Fruit fly (Drosophila melanogaster) whole organism, embryonic: ENCODE data around the gene Arp3.

Experiments used
- Antp ChIP-seq: fragments of 200-800 bp; sonication (Bioruptor generic); optimal IDR thresholded peaks from 3 replicates; lab custom pipeline; 2016; ENCODE audit warnings: missing biosample characterization, missing genetic modification characterization
- CG1024 ChIP-seq: fragments of 200-800 bp; sonication (Bioruptor generic); IDR thresholded peaks from 2 replicates; pipeline ENCODE4 v1.3.6; 2022; ENCODE audit warnings: missing biosample characterization, missing genetic modification characterization
- CG11695 ChIP-seq: fragments of 200-800 bp; sonication (Bioruptor generic); IDR thresholded peaks from 3 replicates; pipeline ENCODE4 v1.3.6; 2022; ENCODE audit warnings: missing biosample characterization, missing genetic modification characterization
- CG12769 ChIP-seq: fragments of 200-800 bp; sonication (Bioruptor generic); optimal IDR thresholded peaks from 2 replicates; lab custom pipeline; 2019; ENCODE audit warnings: missing biosample characterization, mild to moderate bottlenecking, missing genetic modification characterization, moderate library complexity
- CG13296 ChIP-seq: fragments of 200-800 bp; sonication (Bioruptor generic); optimal IDR thresholded peaks from 3 replicates; lab custom pipeline; 2018; ENCODE audit warnings: missing biosample characterization, mild to moderate bottlenecking, missing genetic modification characterization
- CG13894 ChIP-seq: fragments of 200-800 bp; sonication (Bioruptor generic); optimal IDR thresholded peaks from 3 replicates; lab custom pipeline; 2018; ENCODE audit warnings: missing biosample characterization, mild to moderate bottlenecking, missing genetic modification characterization, moderate library complexity
- CG14050 ChIP-seq: fragments of 200-800 bp; sonication (Bioruptor generic); IDR thresholded peaks from 3 replicates; pipeline ENCODE4 v1.3.6; 2022; ENCODE audit warnings: missing biosample characterization, missing genetic modification characterization
- CG14710 ChIP-seq: fragments of 200-800 bp; sonication (Bioruptor generic); optimal IDR thresholded peaks from 3 replicates; lab custom pipeline; 2019; ENCODE audit warnings: missing biosample characterization, mild to moderate bottlenecking, missing genetic modification characterization, moderate library complexity
- CG15269 ChIP-seq: fragments of 200-800 bp; sonication (Bioruptor generic); optimal IDR thresholded peaks from 2 replicates; lab custom pipeline; 2018; ENCODE audit warnings: missing biosample characterization, mild to moderate bottlenecking, missing genetic modification characterization, moderate library complexity
- CG16863 ChIP-seq: fragments of 200-800 bp; sonication (Bioruptor generic); optimal IDR thresholded peaks from 3 replicates; lab custom pipeline; 2016; ENCODE audit warnings: missing biosample characterization, missing genetic modification characterization
- CG1792 ChIP-seq: fragments of 200-800 bp; sonication (Bioruptor generic); optimal IDR thresholded peaks from 2 replicates; lab custom pipeline; 2016; ENCODE audit warnings: missing biosample characterization, missing genetic modification characterization
- CG31224 ChIP-seq: fragments of 200-800 bp; sonication (Bioruptor generic); IDR thresholded peaks from 2 replicates; pipeline ENCODE4 v1.3.6; 2022; ENCODE audit warnings: missing biosample characterization, missing genetic modification characterization
- CG6175 ChIP-seq: fragments of 200-800 bp; sonication (Bioruptor generic); IDR thresholded peaks from 3 replicates; pipeline ENCODE4 v1.3.6; 2022; ENCODE audit warnings: missing biosample characterization, missing genetic modification characterization
- CG6254 ChIP-seq: fragments of 200-800 bp; sonication (Bioruptor generic); optimal IDR thresholded peaks from 3 replicates; lab custom pipeline; 2017; ENCODE audit warnings: mild to moderate bottlenecking, missing biosample characterization, missing genetic modification reagents, missing genetic modification characterization
- CG6689 ChIP-seq: fragments of 200-800 bp; sonication (Bioruptor generic); IDR thresholded peaks from 2 replicates; pipeline ENCODE4 v1.3.6; 2022; ENCODE audit warnings: missing biosample characterization, missing genetic modification characterization
- CG6813 ChIP-seq: fragments of 200-800 bp; sonication (Bioruptor generic); optimal IDR thresholded peaks from 2 replicates; lab custom pipeline; 2017; ENCODE audit warnings: missing biosample characterization, missing genetic modification characterization, mild to moderate bottlenecking, moderate library complexity, missing genetic modification reagents
- Camta ChIP-seq: fragments of 200-800 bp; sonication (Bioruptor generic); optimal IDR thresholded peaks from 2 replicates; lab custom pipeline; 2016; ENCODE audit warnings: missing biosample characterization, missing genetic modification characterization
- CrebB ChIP-seq: fragments of 200-800 bp; sonication (Bioruptor generic); optimal IDR thresholded peaks from 3 replicates; lab custom pipeline; 2018; ENCODE audit warnings: missing biosample characterization, mild to moderate bottlenecking, missing genetic modification characterization
- E2f2 ChIP-seq: fragments of 200-800 bp; sonication (Bioruptor generic); IDR thresholded peaks from 2 replicates; pipeline ENCODE4 v1.3.6; 2022; ENCODE audit warnings: missing biosample characterization, missing genetic modification characterization
- Ets65A ChIP-seq: fragments of 200-800 bp; sonication (Bioruptor generic); peaks from one replicate; lab custom pipeline; 2016; ENCODE audit warnings: missing biosample characterization, missing genetic modification characterization
- Fer1 ChIP-seq: fragments of 200-800 bp; sonication (Bioruptor generic); optimal IDR thresholded peaks from 2 replicates; lab custom pipeline; 2017; ENCODE audit warnings: missing biosample characterization, mild to moderate bottlenecking, missing genetic modification characterization
- Fer2 ChIP-seq: fragments of 200-800 bp; sonication (Bioruptor generic); optimal IDR thresholded peaks from 2 replicates; lab custom pipeline; 2018; ENCODE audit warnings: missing biosample characterization, mild to moderate bottlenecking, missing genetic modification characterization, moderate library complexity
- Gug ChIP-seq: fragments of 200-800 bp; sonication (Bioruptor generic); IDR thresholded peaks from 4 replicates; pipeline ENCODE4 v1.3.6; 2022; ENCODE audit warnings: missing biosample characterization, missing genetic modification characterization
- HHEX ChIP-seq: fragments of 200-800 bp; sonication (Bioruptor generic); optimal IDR thresholded peaks from 3 replicates; lab custom pipeline; 2017; ENCODE audit warnings: missing biosample characterization, mild to moderate bottlenecking, missing genetic modification characterization, missing genetic modification reagents
- Hand ChIP-seq: fragments of 200-800 bp; sonication (Bioruptor generic); optimal IDR thresholded peaks from 2 replicates; lab custom pipeline; 2017; ENCODE audit warnings: mild to moderate bottlenecking, missing biosample characterization, missing genetic modification reagents, missing genetic modification characterization
- Med ChIP-seq: fragments of 200-800 bp; sonication (Bioruptor generic); peaks from one replicate; lab custom pipeline; 2016; ENCODE audit warnings: missing biosample characterization, missing genetic modification characterization, mild to moderate bottlenecking, inconsistent platforms, moderate library complexity
- Oli ChIP-seq: fragments of 200-800 bp; sonication (Bioruptor generic); optimal IDR thresholded peaks from 2 replicates; lab custom pipeline; 2018; ENCODE audit warnings: missing biosample characterization, mild to moderate bottlenecking, missing genetic modification characterization, moderate library complexity
- Pdp1 ChIP-seq, 2 experiments: fragments of 200-800 bp; sonication (Bioruptor generic); optimal IDR thresholded peaks; 3 replicates each; lab custom pipeline; 2016; ENCODE audit warnings: missing biosample characterization in 2 of 2, missing genetic modification characterization in 2 of 2, mild to moderate bottlenecking in 1 of 2, moderate library complexity in 1 of 2
- Ravus ChIP-seq: fragments of 200-800 bp; sonication (Bioruptor generic); IDR thresholded peaks from 2 replicates; pipeline ENCODE4 v1.3.6; 2022; ENCODE audit warnings: missing biosample characterization, missing genetic modification characterization
- TFAM ChIP-seq: fragments of 200-800 bp; sonication (Bioruptor generic); optimal IDR thresholded peaks from 2 replicates; lab custom pipeline; 2017; ENCODE audit warnings: missing biosample characterization, missing genetic modification characterization, inconsistent platforms
- Vsx1 ChIP-seq: fragments of 200-800 bp; sonication (Bioruptor generic); optimal IDR thresholded peaks from 2 replicates; lab custom pipeline; 2017; ENCODE audit warnings: missing biosample characterization, mild to moderate bottlenecking, missing genetic modification characterization, missing genetic modification reagents
- Xrp1 ChIP-seq: fragments of 200-800 bp; sonication (Bioruptor generic); IDR thresholded peaks from 2 replicates; pipeline ENCODE4 v1.3.6; 2022; ENCODE audit warnings: missing biosample characterization, missing genetic modification characterization
- bowl ChIP-seq: fragments of 200-800 bp; sonication (Bioruptor generic); IDR thresholded peaks from 2 replicates; pipeline ENCODE4 v1.3.6; 2022; ENCODE audit warnings: missing biosample characterization, missing genetic modification characterization
- caup ChIP-seq: fragments of 200-800 bp; sonication (Bioruptor generic); optimal IDR thresholded peaks from 3 replicates; lab custom pipeline; 2017; ENCODE audit warnings: missing biosample characterization, mild to moderate bottlenecking, missing genetic modification characterization, moderate library complexity; ENCODE audit not compliant: severe bottlenecking
- chinmo ChIP-seq: fragments of 200-800 bp; sonication (Bioruptor generic); IDR thresholded peaks from 4 replicates; pipeline ENCODE4 v1.3.6; 2022; ENCODE audit warnings: missing biosample characterization, missing genetic modification characterization; ENCODE audit not compliant: partially characterized antibody
- chm ChIP-seq: fragments of 200-800 bp; sonication (Bioruptor generic); IDR thresholded peaks from 2 replicates; pipeline ENCODE4 v1.3.6; 2022; ENCODE audit warnings: missing biosample characterization, missing genetic modification characterization
- ci ChIP-seq: fragments of 200-800 bp; sonication (Bioruptor generic); IDR thresholded peaks from 3 replicates; pipeline ENCODE4 v1.3.6; 2022; ENCODE audit warnings: missing biosample characterization, missing genetic modification characterization
- crp ChIP-seq, 2 experiments: fragments of 200-800 bp; sonication (Bioruptor generic); optimal IDR thresholded peaks; 2 replicates in 1 of 2; 3 replicates in 1 of 2; lab custom pipeline; 2017; ENCODE audit warnings: missing biosample characterization in 2 of 2, missing genetic modification characterization in 2 of 2, mild to moderate bottlenecking in 1 of 2, moderate library complexity in 1 of 2
- disco-r ChIP-seq: fragments of 200-800 bp; sonication (Bioruptor generic); optimal IDR thresholded peaks from 2 replicates; lab custom pipeline; 2016; ENCODE audit warnings: missing biosample characterization, missing genetic modification characterization
- emc ChIP-seq: fragments of 200-800 bp; sonication (Bioruptor generic); optimal IDR thresholded peaks from 2 replicates; lab custom pipeline; 2016; ENCODE audit warnings: missing biosample characterization, missing genetic modification characterization
- esg ChIP-seq: fragments of 200-800 bp; sonication (Bioruptor generic); conservative IDR thresholded peaks from 2 replicates; pipeline ENCODE4 v1.3.6; 2022; ENCODE audit warnings: missing biosample characterization, missing genetic modification characterization
- fu2 ChIP-seq: fragments of 200-800 bp; sonication (Bioruptor generic); optimal IDR thresholded peaks from 2 replicates; lab custom pipeline; 2016; ENCODE audit warnings: missing biosample characterization, missing genetic modification characterization
- gfzf ChIP-seq: fragments of 200-800 bp; sonication (Bioruptor generic); optimal IDR thresholded peaks from 2 replicates; lab custom pipeline; 2016; ENCODE audit warnings: missing biosample characterization, mild to moderate bottlenecking, missing genetic modification characterization, moderate library complexity
- grau ChIP-seq: fragments of 200-800 bp; optimal IDR thresholded peaks from 3 replicates; lab custom pipeline; 2019; ENCODE audit warnings: missing biosample characterization, mild to moderate bottlenecking, missing genetic modification characterization, moderate library complexity
- kah ChIP-seq: fragments of 200-800 bp; sonication (Bioruptor generic); optimal IDR thresholded peaks from 2 replicates; lab custom pipeline; 2018; ENCODE audit warnings: missing biosample characterization, mild to moderate bottlenecking, missing genetic modification characterization
- mld ChIP-seq: fragments of 200-800 bp; sonication (Bioruptor generic); IDR thresholded peaks from 3 replicates; pipeline ENCODE4 v1.3.6; 2022; ENCODE audit warnings: missing biosample characterization, missing genetic modification characterization; ENCODE audit not compliant: partially characterized antibody
- otp ChIP-seq: fragments of 200-800 bp; sonication (Bioruptor generic); IDR thresholded peaks from 3 replicates; pipeline ENCODE4, ENCODE4 v1.3.6; 2022; ENCODE audit warnings: missing biosample characterization, missing genetic modification characterization
- salm ChIP-seq: fragments of 200-800 bp; sonication (Bioruptor generic); optimal IDR thresholded peaks from 2 replicates; lab custom pipeline; 2018; ENCODE audit warnings: missing biosample characterization, mild to moderate bottlenecking, missing genetic modification characterization
- slp2 ChIP-seq: fragments of 200-800 bp; sonication (Bioruptor generic); optimal IDR thresholded peaks from 2 replicates; lab custom pipeline; 2016; ENCODE audit warnings: missing biosample characterization, missing genetic modification characterization
- sqz ChIP-seq: fragments of 200-800 bp; sonication (Bioruptor generic); optimal IDR thresholded peaks from 3 replicates; lab custom pipeline; 2018; ENCODE audit warnings: missing biosample characterization, mild to moderate bottlenecking, missing genetic modification characterization
- ssp ChIP-seq: fragments of 200-800 bp; sonication (Bioruptor generic); IDR thresholded peaks from 2 replicates; pipeline ENCODE4 v1.3.6; 2022; ENCODE audit warnings: missing biosample characterization, missing genetic modification characterization
- ttk ChIP-seq: fragments of 200-800 bp; sonication (Bioruptor generic); IDR thresholded peaks from 2 replicates; pipeline ENCODE4 v2.1.2; 2022; ENCODE audit warnings: missing biosample characterization, missing genetic modification characterization
- wek ChIP-seq: fragments of 200-800 bp; sonication (Bioruptor generic); optimal IDR thresholded peaks from 3 replicates; lab custom pipeline; 2018; ENCODE audit warnings: missing biosample characterization, mild to moderate bottlenecking, missing genetic modification characterization, moderate library complexity

The Arp3 gene

dm6 chr3L:8074944-8075343, 40.8 kb downstream of the Arp3 start (continued):
- TF ChIP-seq mld (GFP tag; lab: Robert Waterston, UW) (no peak), ci (GFP tag; lab: Robert Waterston, UW) (peak; percentile 38; the same call in 1 of the 3 replicates), HHEX (GFP tag; lab: Kevin White, UChicago) (no peak), Med (peak; percentile 14), Camta (GFP tag; lab: Kevin White, UChicago) (no peak), wek (GFP tag; lab: Kevin White, UChicago) (peak; percentile 19), Pdp1 (GFP tag; optimal IDR thresholded peaks at IDR 0.05; lab: Kevin White, UChicago) (peak in 1 of 2 experiments; percentile 23), otp (0 out of 3 replicates have a peak, but pooled peaks have one; percentile 55), CG16863 (no peak), salm (tag; lab: Kevin White, UChicago) (no peak), CG13894 (peak; percentile 48), fu2 (no peak), disco-r (no peak), CG31224 (GFP tag; lab: Robert Waterston, UW) (no peak), Vsx1 (GFP tag; lab: Kevin White, UChicago) (no peak), CG1024 (no peak), Ets65A (GFP tag; lab: Kevin White, UChicago) (no peak), CG14710 (no peak), grau (tag; lab: Kevin White, UChicago) (no peak), Fer2 (tag; lab: Kevin White, UChicago) (no peak), CG12769 (tag; lab: Kevin White, UChicago) (peak; percentile 2), CG6813 (peak; percentile 9), CG6175 (GFP tag; lab: Robert Waterston, UW) (no peak), Fer1 (peak; percentile 11), CrebB (tag; lab: Kevin White, UChicago) (no peak), Hand (GFP tag; lab: Kevin White, UChicago) (no peak), Antp (GFP tag; lab: Kevin White, UChicago) (no peak), caup (GFP tag; lab: Kevin White, UChicago) (peak; percentile 24), CG6254 (GFP tag; lab: Kevin White, UChicago) (no peak), CG13296 (GFP tag; lab: Kevin White, UChicago) (peak; percentile 5), sqz (GFP tag; lab: Kevin White, UChicago) (no peak), CG15269 (peak; percentile 53), ssp (GFP tag; lab: Robert Waterston, UW) (no peak), kah (GFP tag; lab: Kevin White, UChicago) (no peak), slp2 (no peak), ttk (GFP tag; lab: Robert Waterston, UW) (no peak), CG1792 (no peak)

DNA sequence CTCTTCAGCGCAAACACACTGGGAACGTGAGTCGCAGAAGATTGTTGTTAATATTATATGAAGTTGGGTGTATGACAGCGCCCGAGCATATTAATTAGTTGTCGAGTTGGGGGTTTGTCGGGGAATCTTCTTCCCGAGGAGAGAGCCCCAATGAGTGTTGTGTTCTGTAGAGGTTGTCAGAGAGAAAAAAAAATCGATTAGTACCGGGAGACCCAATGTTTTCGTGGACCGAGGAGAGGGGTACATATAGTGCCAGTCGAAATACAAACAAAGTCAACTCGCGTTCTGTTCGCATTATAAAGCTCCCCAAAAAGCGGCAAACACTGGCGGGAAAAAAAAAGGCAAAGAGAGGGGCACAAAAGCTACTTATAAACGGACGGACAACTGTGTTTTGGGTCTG, 41.8 kb downstream of the Arp3 start:
- TF ChIP-seq Oli (tag; lab: Kevin White, UChicago) (no peak), chm (GFP tag; lab: Robert Waterston, UW) (0 out of 2 replicates have a peak, but pooled peaks have one; percentile 23), CG6689 (GFP tag; lab: Robert Waterston, UW) (0 out of 2 replicates have a peak, but pooled peaks have one; percentile 15), CG14050 (GFP tag; lab: Robert Waterston, UW) (no peak), CG11695 (GFP tag; lab: Robert Waterston, UW) (no peak), gfzf (no peak), esg (GFP tag; lab: Robert Waterston, UW) (no peak), otp (no peak), Gug (GFP tag; lab: Robert Waterston, UW) (no peak), crp (GFP tag; optimal IDR thresholded peaks at IDR 0.05; lab: Kevin White, UChicago) (no peak), E2f2 (GFP tag; lab: Robert Waterston, UW) (peak; percentile 18; the same call in 1 of the 2 replicates), bowl (no peak), Ravus (no peak), emc (GFP tag; lab: Kevin White, UChicago) (no peak), chinmo (GFP tag; lab: Robert Waterston, UW) (0 out of 4 replicates have a peak, but pooled peaks have one; percentile 26), Xrp1 (GFP tag; lab: Robert Waterston, UW) (0 out of 2 replicates have a peak, but pooled peaks have one; percentile 12), TFAM (GFP tag; lab: Kevin White, UChicago) (no peak)
